Worm (Caenorhabditis elegans): Measurements from ENCODE around the gene W06A7.4.
A peak's percentile ranks its signal among the peaks of the same experiment; 100 is the strongest.

ce11 chrV:14792346-14792745, 31.9 kb upstream of the W06A7.4 start:
- TF ChIP-seq lin-11 (tag; optimal IDR thresholded peaks at IDR 0.05) (no peak), ceh-31 (tag; optimal IDR thresholded peaks at IDR 0.05) (peak; percentile 35), pqm-1 (tag; optimal IDR thresholded peaks at IDR 0.05) (no peak)
